Fruit fly (Drosophila melanogaster): ENCODE results near the gene Spp.

DNA sequence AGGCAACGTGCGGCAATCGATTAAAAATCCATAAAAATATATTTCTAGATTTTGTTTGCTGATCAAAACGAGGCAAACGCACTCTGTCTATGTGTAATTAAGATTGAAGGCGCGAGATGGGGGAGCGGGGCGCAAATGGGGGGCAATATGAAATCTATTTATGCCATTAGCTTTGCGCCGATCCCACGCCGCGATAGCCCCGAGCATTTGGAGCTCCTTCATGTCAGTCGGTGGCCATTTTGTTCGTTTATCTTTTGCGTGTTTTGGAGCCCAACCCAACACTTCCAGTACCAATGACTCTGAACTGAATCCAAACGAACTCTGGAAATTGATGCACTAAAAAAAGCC, 46.0 kb downstream of the Spp start:
- TF ChIP-seq toe (GFP tag; optimal IDR thresholded peaks at IDR 0.05) (no peak), CG14711 (tag; optimal IDR thresholded peaks at IDR 0.05) (no peak), ovo (GFP tag; optimal IDR thresholded peaks at IDR 0.05) (no peak), Hr96 (GFP tag; optimal IDR thresholded peaks at IDR 0.05) (no peak), CG11617 (GFP tag; optimal IDR thresholded peaks at IDR 0.05) (no peak)
